Worm (Caenorhabditis elegans): ENCODE results near the gene F10E9.7.

The F10E9.7 gene

DNA sequence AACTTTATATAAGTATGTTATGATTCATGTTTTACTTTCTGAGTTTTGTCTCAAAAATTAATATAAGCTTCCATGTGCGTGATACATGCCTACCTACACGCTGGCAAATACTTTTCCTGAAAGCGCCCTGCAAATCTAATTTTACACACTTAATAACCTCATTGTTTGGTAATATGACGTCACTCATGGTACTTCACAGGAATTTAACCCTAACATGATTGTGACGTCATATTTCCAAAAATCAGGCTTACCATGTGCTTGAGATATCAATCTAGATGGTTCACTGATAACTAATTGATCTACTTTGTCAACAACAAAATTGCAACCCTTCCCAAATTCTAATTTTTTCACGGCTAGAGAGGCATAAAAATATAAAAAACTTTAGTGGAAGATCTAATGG is 3.8 kb downstream of the F10E9.7 start:
- TF ChIP-seq F49E8.2 (tag; optimal IDR thresholded peaks at IDR 0.05; ENCODE audit: insufficient read depth) (no peak), K12H6.12 (tag; optimal IDR thresholded peaks at IDR 0.05) (no peak), snpc-3.4 (tag; optimal IDR thresholded peaks at IDR 0.05) (no peak), ceh-40 (GFP tag; IDR thresholded peaks at IDR 0.05) (no peak), aptf-2 (GFP tag; conservative IDR thresholded peaks at IDR 0.05) (no peak), repo-1 (tag; optimal IDR thresholded peaks at IDR 0.05) (no peak), ztf-28 (GFP tag; IDR thresholded peaks at IDR 0.05) (no peak), ccch-3 (GFP tag; optimal IDR thresholded peaks at IDR 0.05) (no peak), madf-6 (GFP tag; IDR thresholded peaks at IDR 0.05) (no peak), rec-8 (tag; optimal IDR thresholded peaks at IDR 0.05) (no peak), aptf-3 (GFP tag; IDR thresholded peaks at IDR 0.05) (no peak)

DNA sequence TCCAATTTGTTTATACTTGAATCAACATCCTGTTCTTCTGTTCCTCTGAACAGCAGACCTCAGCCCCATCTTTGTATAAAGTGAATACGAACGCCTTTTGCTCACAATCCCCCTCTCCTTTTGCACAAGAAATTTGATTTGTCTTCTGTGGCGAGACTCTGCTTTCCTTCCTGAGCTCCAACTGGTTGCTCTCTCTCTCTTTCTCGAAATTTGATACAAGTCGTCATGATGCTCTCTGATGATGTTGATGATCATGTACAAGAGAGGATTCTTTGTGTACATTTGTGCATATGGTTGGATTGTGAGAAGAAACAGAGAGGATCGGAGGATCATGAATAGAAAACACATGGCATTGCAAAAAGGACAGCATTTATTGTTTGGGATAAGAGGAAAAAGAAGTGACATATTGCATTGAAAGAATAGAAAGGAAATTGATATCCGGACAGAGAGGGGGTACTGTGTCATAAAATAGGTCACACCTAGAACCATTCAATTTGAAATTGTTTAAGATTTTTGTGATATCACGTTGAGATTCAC is 6.3 kb downstream of the F10E9.7 start:
- TF ChIP-seq dox-1 (GFP tag; IDR thresholded peaks at IDR 0.05) (no peak), hlh-12 (tag; optimal IDR thresholded peaks at IDR 0.05) (no peak), tlf-1 (GFP tag; optimal IDR thresholded peaks at IDR 0.05) (no peak), ZK185.1 (tag; optimal IDR thresholded peaks at IDR 0.05; ENCODE audit: poor library complexity, severe bottlenecking) (no peak), ama-1 (optimal IDR thresholded peaks at IDR 0.05) (no peak), ama-1 (GFP tag; optimal IDR thresholded peaks at IDR 0.05) (no peak), B0261.1 (tag; optimal IDR thresholded peaks at IDR 0.05) (no peak), mxl-1 (tag; optimal IDR thresholded peaks at IDR 0.05) (no peak), let-526 (GFP tag; IDR thresholded peaks at IDR 0.05) (no peak), him-1 (tag; optimal IDR thresholded peaks at IDR 0.05) (no peak), madf-3 (GFP tag; IDR thresholded peaks at IDR 0.05) (no peak), ekl-4 (GFP tag; IDR thresholded peaks at IDR 0.05) (no peak), nfyb-1 (GFP tag; IDR thresholded peaks at IDR 0.05) (no peak), dpff-1 (tag; optimal IDR thresholded peaks at IDR 0.05) (no peak)

DNA sequence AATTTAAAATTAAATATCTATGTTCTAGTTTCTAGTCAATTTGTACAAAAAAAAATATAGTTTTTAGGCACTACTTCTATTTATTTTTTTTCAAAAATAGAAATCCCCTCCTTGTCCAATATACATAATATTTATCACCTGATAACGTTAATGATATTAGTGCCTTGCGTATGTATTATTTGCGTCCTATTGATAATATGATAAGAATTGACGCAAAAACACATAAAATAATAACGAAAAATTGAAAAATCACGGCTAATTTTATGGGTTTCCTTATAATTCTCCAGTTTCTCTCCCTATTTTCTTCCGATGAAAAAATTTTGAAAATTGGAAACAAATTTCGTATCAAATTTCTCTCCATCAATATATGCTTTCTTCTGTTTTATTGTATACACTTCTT is 7.5 kb downstream of the F10E9.7 start:
- TF ChIP-seq F37B4.10 (GFP tag; IDR thresholded peaks at IDR 0.05) (no peak), dox-1 (GFP tag; IDR thresholded peaks at IDR 0.05) (no peak), ekl-4 (GFP tag; IDR thresholded peaks at IDR 0.05) (no peak), sea-2 (GFP tag; IDR thresholded peaks at IDR 0.05) (no peak), bed-2 (GFP tag; IDR thresholded peaks at IDR 0.05) (no peak), ceh-79 (tag; optimal IDR thresholded peaks at IDR 0.05) (no peak), snpc-1.1 (tag; optimal IDR thresholded peaks at IDR 0.05; ENCODE audit: insufficient read depth) (no peak), attf-3 (GFP tag; conservative IDR thresholded peaks at IDR 0.05) (no peak), rpc-1 (optimal IDR thresholded peaks at IDR 0.05) (no peak), rpc-1 (tag; optimal IDR thresholded peaks at IDR 0.05) (no peak), K11D2.4 (GFP tag; IDR thresholded peaks at IDR 0.05) (no peak), cebp-1 (GFP tag; IDR thresholded peaks at IDR 0.05) (no peak), cebp-1 (tag; optimal IDR thresholded peaks at IDR 0.05) (no peak), lag-1 (GFP tag; IDR thresholded peaks at IDR 0.05) (no peak), Y67H2A.10 (GFP tag; conservative IDR thresholded peaks at IDR 0.05) (no peak)
